Fruit fly (Drosophila melanogaster): ENCODE results near the gene Phf7.

- TF ChIP-seq pan (optimal IDR thresholded peaks at IDR 0.05) (no peak), CG8478 (optimal IDR thresholded peaks at IDR 0.05) (no peak), psq (optimal IDR thresholded peaks at IDR 0.05) (no peak), usp (GFP tag; optimal IDR thresholded peaks at IDR 0.05) (no peak)
Measured at dm6 chrX:20155947-20156346, 9.7 kb downstream of the Phf7 start.
